Worm (Caenorhabditis elegans) whole organism, late embryonic: ENCODE data around the gene Y39A3A.4.

ENCODE experiments used
- C08G9.2 ChIP-seq: sonication (generic microtip); optimal IDR thresholded peaks from 2 replicates; lab custom pipeline; 2016; ENCODE audit warnings: mild to moderate bottlenecking, missing genetic modification characterization, moderate library complexity, missing compliant biosample characterization
- ceh-48 ChIP-seq: sonication (generic microtip); optimal IDR thresholded peaks from 2 replicates; lab custom pipeline; 2016; ENCODE audit warnings: missing genetic modification characterization, inconsistent platforms, missing compliant biosample characterization
- dve-1 ChIP-seq: sonication (generic microtip); optimal IDR thresholded peaks from 2 replicates; lab custom pipeline; 2017; ENCODE audit warnings: antibody characterized with exemption, mild to moderate bottlenecking, missing genetic modification characterization, missing compliant biosample characterization
- pat-9 ChIP-seq: fragments of 200-800 bp; sonication (Bioruptor generic); optimal IDR thresholded peaks from 2 replicates; lab custom pipeline; 2018; ENCODE audit warnings: mild to moderate bottlenecking, missing genetic modification characterization, moderate library complexity, missing compliant biosample characterization
- rnt-1 ChIP-seq: sonication (generic microtip); optimal IDR thresholded peaks from 2 replicates; lab custom pipeline; 2016; ENCODE audit warnings: missing genetic modification characterization, missing compliant biosample characterization
- sdc-2 ChIP-seq: sonication (generic microtip); optimal IDR thresholded peaks from 2 replicates; lab custom pipeline; 2016; ENCODE audit warnings: missing genotype, missing genetic modification characterization, missing compliant biosample characterization
- tbx-2 ChIP-seq: sonication (generic microtip); optimal IDR thresholded peaks from 2 replicates; lab custom pipeline; 2016; ENCODE audit warnings: missing genetic modification characterization, missing compliant biosample characterization

DNA sequence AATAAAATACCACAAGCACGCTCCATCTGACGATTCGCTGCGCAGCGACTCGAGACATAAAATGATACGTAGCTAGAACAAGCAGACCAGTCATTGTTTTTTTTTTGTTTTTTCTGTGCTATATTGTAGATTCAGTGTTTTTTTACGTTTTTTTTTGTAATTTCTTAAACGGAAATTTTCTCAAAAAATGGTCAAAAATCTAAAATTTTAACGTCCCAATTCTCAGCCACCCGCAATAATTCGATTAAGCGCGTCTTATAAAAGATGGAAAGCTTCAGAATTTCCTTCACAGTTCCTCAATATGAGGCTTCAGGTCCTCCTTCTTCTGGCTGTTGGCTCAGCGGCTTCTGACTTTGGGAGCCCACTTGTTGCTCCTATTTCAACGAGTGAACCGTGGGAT, 41.1 kb upstream of the Y39A3A.4 start, which contains the start of gene Y48G9A.6:
- TF ChIP-seq C08G9.2 (tag; lab: Kevin White, UChicago), result no peak
- no peak for TF ChIP-seq tbx-2 (tag; lab: Kevin White, UChicago)
- no peak for TF ChIP-seq rnt-1 (tag; lab: Kevin White, UChicago)
- no peak for TF ChIP-seq ceh-48 (tag; lab: Kevin White, UChicago)
- TF ChIP-seq sdc-2, result no peak
- no peak for TF ChIP-seq pat-9
- no peak for TF ChIP-seq dve-1 (tag; lab: Kevin White, UChicago)
